Worm (Caenorhabditis elegans) whole organism, midembryonic: ENCODE measurements around the gene sre-56.
A peak's percentile ranks its signal among the peaks of the same experiment; 100 is the strongest.
"Not testable (repeated sequence)": the region's sequence is repeated elsewhere in the genome, so short reads cannot be mapped to it uniquely, and the experiment has no call there.

ENCODE experiments used
- T22C8.4 ChIP-seq: fragments of 200-800 bp; sonication (Bioruptor generic); IDR thresholded peaks from 2 replicates; pipeline ENCODE4 v1.3.6; 2022; ENCODE audit warnings: missing genetic modification characterization, missing compliant biosample characterization
- cog-1 ChIP-seq: sonication (generic microtip); optimal IDR thresholded peaks from 2 replicates; lab custom pipeline; 2016; ENCODE audit warnings: missing genetic modification characterization, missing compliant biosample characterization
- flt-1 ChIP-seq: fragments of 200-800 bp; sonication (Bioruptor generic); IDR thresholded peaks from 2 replicates; pipeline ENCODE4 v1.3.6; 2022; ENCODE audit warnings: missing genetic modification characterization, missing compliant biosample characterization
- klf-2 ChIP-seq: fragments of 200-800 bp; sonication (Bioruptor generic); conservative IDR thresholded peaks from 2 replicates; pipeline ENCODE4 v1.3.6; 2022; ENCODE audit warnings: missing genetic modification reagents, missing genetic modification characterization, missing compliant biosample characterization
- med-1 ChIP-seq: sonication (generic microtip); optimal IDR thresholded peaks from 2 replicates; lab custom pipeline; 2017; ENCODE audit warnings: missing genetic modification characterization, mild to moderate bottlenecking, missing compliant biosample characterization, antibody characterized with exemption, missing genetic modification reagents; ENCODE audit not compliant: insufficient read depth
- ref-1 ChIP-seq: fragments of 200-800 bp; sonication (Bioruptor generic); conservative IDR thresholded peaks from 2 replicates; pipeline ENCODE4 v1.3.6; 2022; ENCODE audit warnings: missing genetic modification reagents, missing genetic modification characterization, missing compliant biosample characterization
- tab-1 ChIP-seq: fragments of 200-800 bp; sonication (Bioruptor generic); IDR thresholded peaks from 2 replicates; pipeline ENCODE4 v1.3.6; 2022; ENCODE audit warnings: missing genetic modification characterization, missing compliant biosample characterization
- ztf-23 ChIP-seq: fragments of 200-800 bp; sonication (Bioruptor generic); IDR thresholded peaks from 2 replicates; pipeline ENCODE4 v1.3.6; 2022; ENCODE audit warnings: missing genetic modification reagents, missing genetic modification characterization, missing compliant biosample characterization
- ztf-29 ChIP-seq: fragments of 200-800 bp; sonication (Bioruptor generic); IDR thresholded peaks from 2 replicates; pipeline ENCODE4 v1.3.6; 2022; ENCODE audit warnings: missing genetic modification reagents, missing genetic modification characterization, missing compliant biosample characterization

Gene sre-56

DNA sequence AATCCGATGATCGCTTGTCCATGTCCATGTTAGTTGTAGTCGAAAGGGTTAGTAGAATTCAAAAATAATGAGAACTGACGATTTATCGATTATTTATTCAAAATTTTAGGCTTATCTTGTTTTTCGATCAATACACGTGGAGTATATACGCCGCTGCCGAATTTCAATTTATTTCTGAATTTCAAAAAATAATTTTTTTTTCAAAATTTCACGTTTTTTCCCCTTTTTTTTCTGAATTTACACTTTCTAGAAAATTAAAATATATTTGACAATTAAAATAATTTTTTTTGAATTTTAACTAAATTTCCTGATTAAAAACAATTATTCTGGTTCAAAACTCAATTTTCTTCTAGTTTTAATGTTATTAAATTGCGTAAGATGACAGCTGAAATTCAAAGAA, 21.9 kb upstream of the sre-56 start, which contains the start of gene C50E10.1:
Gene C50E10.1 (minus strand): TSS at position 101 of the 400 bp plus-strand sequence.
- no peak for TF ChIP-seq ztf-29 (GFP tag; lab: Robert Waterston, UW)
- no peak for TF ChIP-seq med-1 (GFP tag; lab: Kevin White, UChicago)
- no peak for TF ChIP-seq flt-1
- TF ChIP-seq tab-1 (GFP tag; lab: Robert Waterston, UW): no peak
- TF ChIP-seq ztf-23 (GFP tag; lab: Robert Waterston, UW): no peak
- no peak for TF ChIP-seq klf-2 (GFP tag; lab: Robert Waterston, UW)
- no peak for TF ChIP-seq T22C8.4 (GFP tag; lab: Robert Waterston, UW)
- TF ChIP-seq ref-1: no peak
- no peak for TF ChIP-seq cog-1 (tag; lab: Kevin White, UChicago)

- TF ChIP-seq ztf-29 (GFP tag; lab: Robert Waterston, UW) (no peak), med-1 (GFP tag; lab: Kevin White, UChicago) (no peak), T22C8.4 (GFP tag; lab: Robert Waterston, UW) (peak; percentile 67; the same call in 1 of the 2 replicates), ztf-23 (GFP tag; lab: Robert Waterston, UW) (no peak), klf-2 (GFP tag; lab: Robert Waterston, UW) (no peak)
Measured at ce11 chrII:12303142-12303541, 21.1 kb upstream of the sre-56 start, which contains the start of gene sre-50. Gene sre-50, plus strand, starts transcription at chrII:12303525.

ce11 chrII:12309614-12310013, 14.6 kb upstream of the sre-56 start, which contains the start of gene C50E10.2:
Gene C50E10.2, minus strand, starts transcription at chrII:12309714.
- TF ChIP-seq cog-1 (tag; lab: Kevin White, UChicago): no peak
- no peak for TF ChIP-seq klf-2 (GFP tag; lab: Robert Waterston, UW)
- TF ChIP-seq ztf-29 (GFP tag; lab: Robert Waterston, UW): no peak
- no peak for TF ChIP-seq ref-1
- TF ChIP-seq med-1 (GFP tag; lab: Kevin White, UChicago): no peak
- TF ChIP-seq T22C8.4 (GFP tag; lab: Robert Waterston, UW): no peak
- TF ChIP-seq flt-1: no peak
- no peak for TF ChIP-seq ztf-23 (GFP tag; lab: Robert Waterston, UW)
- TF ChIP-seq tab-1 (GFP tag; lab: Robert Waterston, UW): no peak

ce11 chrII:12311560-12311959, 12.7 kb upstream of the sre-56 start, which contains the start of gene sre-51:
Gene sre-51, plus strand, starts transcription at chrII:12311860.
- TF ChIP-seq T22C8.4 (GFP tag; lab: Robert Waterston, UW) (no peak), tab-1 (GFP tag; lab: Robert Waterston, UW) (no peak), med-1 (GFP tag; lab: Kevin White, UChicago) (no peak), ztf-29 (GFP tag; lab: Robert Waterston, UW) (no peak), flt-1 (no peak), ztf-23 (GFP tag; lab: Robert Waterston, UW) (no peak), cog-1 (tag; lab: Kevin White, UChicago) (no peak), ref-1 (no peak), klf-2 (GFP tag; lab: Robert Waterston, UW) (no peak)

DNA sequence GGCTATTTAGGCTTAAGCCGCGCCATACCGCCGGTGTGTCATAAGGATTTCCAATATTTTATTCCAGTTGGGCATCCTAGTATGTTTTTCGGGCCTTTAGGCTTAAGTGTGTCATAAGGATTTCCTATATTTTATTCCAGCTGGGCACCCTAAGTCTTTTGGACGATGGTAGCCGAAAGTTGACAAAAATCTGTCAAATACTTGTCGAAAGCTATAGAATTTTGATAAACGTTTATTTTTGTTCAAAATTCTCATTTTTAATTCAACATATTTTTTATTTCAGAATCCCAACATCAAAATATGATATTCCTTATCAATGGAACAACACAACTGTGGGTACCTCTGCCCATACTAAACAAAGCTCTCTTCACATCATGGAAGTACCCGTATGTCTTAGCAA, 5.7 kb upstream of the sre-56 start, which contains the start of gene sre-49:
Gene sre-49 (plus strand): TSS at position 301 of the 400 bp plus-strand sequence.
- not testable (repeated sequence) for TF ChIP-seq ztf-29, T22C8.4, tab-1 (GFP tag; lab: Robert Waterston, UW)

- TF ChIP-seq cog-1 (tag; lab: Kevin White, UChicago): no peak
- TF ChIP-seq flt-1: no peak
- no peak for TF ChIP-seq ref-1
- TF ChIP-seq ztf-23 (GFP tag; lab: Robert Waterston, UW): no peak
- no peak for TF ChIP-seq tab-1 (GFP tag; lab: Robert Waterston, UW)
- no peak for TF ChIP-seq T22C8.4 (GFP tag; lab: Robert Waterston, UW)
- TF ChIP-seq ztf-29 (GFP tag; lab: Robert Waterston, UW): no peak
- no peak for TF ChIP-seq med-1 (GFP tag; lab: Kevin White, UChicago)
- TF ChIP-seq klf-2 (GFP tag; lab: Robert Waterston, UW): no peak
Measured at ce11 chrII:12323305-12323704, 954 bp upstream of the sre-56 start, which contains the start of gene sre-53. Gene sre-53, minus strand, starts transcription at chrII:12323405.

- TF ChIP-seq ref-1 (no peak), tab-1 (GFP tag; lab: Robert Waterston, UW) (no peak), cog-1 (tag; lab: Kevin White, UChicago) (no peak), klf-2 (GFP tag; lab: Robert Waterston, UW) (no peak), T22C8.4 (GFP tag; lab: Robert Waterston, UW) (no peak), med-1 (GFP tag; lab: Kevin White, UChicago) (no peak), ztf-23 (GFP tag; lab: Robert Waterston, UW) (no peak)
Measured at ce11 chrII:12328994-12329393, 4.7 kb downstream of the sre-56 start, which contains the start of gene sre-55. Gene sre-55, plus strand, starts transcription at chrII:12329294.

DNA sequence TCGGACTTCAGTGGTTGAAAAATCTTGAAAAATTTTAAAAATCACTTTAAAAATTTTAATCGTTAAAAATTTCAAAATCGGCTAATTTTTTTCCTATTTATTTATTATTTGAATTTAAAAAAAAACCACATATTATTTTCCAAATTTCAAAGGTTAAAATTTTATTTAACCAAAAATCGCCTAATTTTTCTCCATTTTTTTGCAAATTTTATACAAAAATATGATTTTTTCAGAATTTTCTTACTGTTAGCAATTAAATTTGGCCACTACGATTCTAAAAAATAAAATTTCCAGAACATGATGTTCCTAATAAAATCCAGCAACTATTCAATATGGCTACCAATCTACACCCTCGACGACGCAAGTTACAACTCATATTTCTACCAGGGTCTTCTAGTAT, 8.4 kb downstream of the sre-56 start, which contains the start of gene sre-54:
Gene sre-54 (plus strand): TSS at position 301 of the 400 bp plus-strand sequence.
- TF ChIP-seq flt-1 (no peak), tab-1 (GFP tag; lab: Robert Waterston, UW) (no peak), klf-2 (GFP tag; lab: Robert Waterston, UW) (no peak), T22C8.4 (GFP tag; lab: Robert Waterston, UW) (no peak), med-1 (GFP tag; lab: Kevin White, UChicago) (no peak), ztf-23 (GFP tag; lab: Robert Waterston, UW) (no peak), ref-1 (no peak), ztf-29 (GFP tag; lab: Robert Waterston, UW) (no peak), cog-1 (tag; lab: Kevin White, UChicago) (no peak)

DNA sequence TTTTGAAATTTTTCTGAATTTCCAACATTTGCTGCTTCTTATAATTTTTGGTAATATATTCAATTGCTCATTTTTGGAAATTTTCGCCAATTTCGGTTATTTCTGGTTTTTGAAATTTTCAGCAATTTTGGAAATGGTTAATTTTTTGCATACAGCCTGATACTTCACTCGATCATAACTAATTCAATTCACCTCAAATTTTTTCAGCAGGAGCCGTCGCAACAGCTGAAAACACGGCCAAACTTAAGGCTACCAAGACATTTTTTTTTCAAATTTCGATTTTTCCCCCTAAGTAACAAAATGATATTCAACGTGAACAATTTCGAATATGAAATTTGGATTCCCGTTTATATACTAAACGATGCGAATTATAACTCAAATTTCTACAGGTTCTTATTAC, 11.2 kb downstream of the sre-56 start, which contains the start of gene sre-52:
Gene sre-52 (plus strand): TSS at position 301 of the 400 bp plus-strand sequence.
- TF ChIP-seq ref-1: no peak
- no peak for TF ChIP-seq klf-2 (GFP tag; lab: Robert Waterston, UW)
- no peak for TF ChIP-seq ztf-23 (GFP tag; lab: Robert Waterston, UW)
- TF ChIP-seq flt-1: no peak
- TF ChIP-seq cog-1 (tag; lab: Kevin White, UChicago): no peak
- no peak for TF ChIP-seq ztf-29 (GFP tag; lab: Robert Waterston, UW)
- no peak for TF ChIP-seq med-1 (GFP tag; lab: Kevin White, UChicago)
